Fruit fly (Drosophila melanogaster) whole organism, embryonic: ENCODE data around the gene rgn.

Experiments used
- Adf1 ChIP-seq: fragments of 200-800 bp; sonication (Bioruptor generic); IDR thresholded peaks from 2 replicates; pipeline ENCODE4 v1.3.6; 2022; ENCODE audit warnings: missing biosample characterization, missing genetic modification characterization
- Aef1 ChIP-seq: fragments of 200-800 bp; sonication (Bioruptor generic); IDR thresholded peaks from 3 replicates; pipeline ENCODE4 v1.3.6; 2022; ENCODE audit warnings: missing biosample characterization, missing genetic modification characterization
- C15 ChIP-seq: fragments of 200-800 bp; sonication (Bioruptor generic); IDR thresholded peaks from 3 replicates; pipeline ENCODE4 v1.3.6; 2022; ENCODE audit warnings: missing biosample characterization, missing genetic modification characterization
- CG10543 ChIP-seq: fragments of 200-800 bp; sonication (Bioruptor generic); optimal IDR thresholded peaks from 3 replicates; lab custom pipeline; 2017; ENCODE audit warnings: missing biosample characterization, mild to moderate bottlenecking, missing genetic modification characterization, moderate library complexity
- CG11093 ChIP-seq: fragments of 200-800 bp; sonication (Bioruptor generic); IDR thresholded peaks from 3 replicates; pipeline ENCODE4 v1.3.6; 2022; ENCODE audit warnings: missing biosample characterization, missing genetic modification characterization
- CG12219 ChIP-seq: fragments of 200-800 bp; sonication (Bioruptor generic); optimal IDR thresholded peaks from 3 replicates; lab custom pipeline; 2018; ENCODE audit warnings: missing biosample characterization, mild to moderate bottlenecking, missing genetic modification characterization
- CG12391 ChIP-seq: fragments of 200-800 bp; sonication (Bioruptor generic); optimal IDR thresholded peaks from 3 replicates; lab custom pipeline; 2018; ENCODE audit warnings: missing biosample characterization, mild to moderate bottlenecking, missing genetic modification characterization, moderate library complexity
- CG12942 ChIP-seq: fragments of 200-800 bp; sonication (Bioruptor generic); optimal IDR thresholded peaks from 3 replicates; lab custom pipeline; 2016; ENCODE audit warnings: missing biosample characterization, missing genetic modification characterization
- CG14965 ChIP-seq: fragments of 200-800 bp; sonication (Bioruptor generic); optimal IDR thresholded peaks from 2 replicates; lab custom pipeline; 2016; ENCODE audit warnings: missing biosample characterization, missing genetic modification characterization, borderline replicate concordance
- CG15269 ChIP-seq: fragments of 200-800 bp; sonication (Bioruptor generic); optimal IDR thresholded peaks from 2 replicates; lab custom pipeline; 2018; ENCODE audit warnings: missing biosample characterization, mild to moderate bottlenecking, missing genetic modification characterization, moderate library complexity
- CG15601 ChIP-seq: fragments of 200-800 bp; sonication (Bioruptor generic); optimal IDR thresholded peaks from 3 replicates; lab custom pipeline; 2019; ENCODE audit warnings: missing biosample characterization, mild to moderate bottlenecking, missing genetic modification characterization, moderate library complexity
- CG16863 ChIP-seq: fragments of 200-800 bp; sonication (Bioruptor generic); optimal IDR thresholded peaks from 3 replicates; lab custom pipeline; 2016; ENCODE audit warnings: missing biosample characterization, missing genetic modification characterization
- CG18764 ChIP-seq: fragments of 200-800 bp; sonication (Bioruptor generic); optimal IDR thresholded peaks from 3 replicates; lab custom pipeline; 2016; ENCODE audit warnings: missing biosample characterization, missing genetic modification characterization
- CG34376 ChIP-seq: fragments of 200-800 bp; sonication (Bioruptor generic); optimal IDR thresholded peaks from 2 replicates; lab custom pipeline; 2018; ENCODE audit warnings: missing biosample characterization, mild to moderate bottlenecking, missing genetic modification characterization
- CG4360 ChIP-seq: fragments of 200-800 bp; sonication (Bioruptor generic); IDR thresholded peaks from 2 replicates; pipeline ENCODE4 v1.3.6; 2022; ENCODE audit warnings: missing biosample characterization, missing genetic modification characterization
- CG6791 ChIP-seq: fragments of 200-800 bp; sonication (Bioruptor generic); IDR thresholded peaks from 3 replicates; pipeline ENCODE4 v1.3.6; 2022; ENCODE audit warnings: missing biosample characterization, missing genetic modification characterization; ENCODE audit not compliant: partially characterized antibody
- CG7928 ChIP-seq: fragments of 200-800 bp; sonication (Bioruptor generic); optimal IDR thresholded peaks from 2 replicates; lab custom pipeline; 2017; ENCODE audit warnings: missing biosample characterization, mild to moderate bottlenecking, missing genetic modification characterization
- CG7963 ChIP-seq: fragments of 200-800 bp; sonication (Bioruptor generic); IDR thresholded peaks from 3 replicates; pipeline ENCODE4 v1.3.6; 2022; ENCODE audit warnings: missing biosample characterization, missing genetic modification characterization; ENCODE audit not compliant: partially characterized antibody
- CG8281 ChIP-seq: fragments of 200-800 bp; sonication (Bioruptor generic); optimal IDR thresholded peaks from 2 replicates; lab custom pipeline; 2018; ENCODE audit warnings: missing biosample characterization, mild to moderate bottlenecking, missing genetic modification characterization, moderate library complexity
- CG8924 ChIP-seq: fragments of 200-800 bp; optimal IDR thresholded peaks from 3 replicates; lab custom pipeline; 2019; ENCODE audit warnings: missing biosample characterization, mild to moderate bottlenecking, missing genetic modification characterization, moderate library complexity
- CoRest ChIP-seq: fragments of 200-800 bp; sonication (Bioruptor generic); optimal IDR thresholded peaks from 3 replicates; lab custom pipeline; 2018; ENCODE audit warnings: missing biosample characterization, mild to moderate bottlenecking, missing genetic modification characterization, moderate library complexity
- D ChIP-seq, 2 experiments: fragments of 200-800 bp in 1 of 2; fragments of >200 bp in 1 of 2; sonication (Bioruptor generic) in 1 of 2; optimal IDR thresholded peaks; 2 replicates in 1 of 2; 3 replicates in 1 of 2; lab custom pipeline; 2017; ENCODE audit warnings: mild to moderate bottlenecking in 1 of 2, missing biosample characterization in 1 of 2, missing genetic modification characterization in 1 of 2, missing genetic modification reagents in 1 of 2
- Mad ChIP-seq: fragments of 200-800 bp; sonication (Bioruptor generic); optimal IDR thresholded peaks from 2 replicates; lab custom pipeline; 2016; ENCODE audit warnings: missing biosample characterization, missing genetic modification characterization
- Meics ChIP-seq: fragments of 200-800 bp; sonication (Bioruptor generic); optimal IDR thresholded peaks from 2 replicates; lab custom pipeline; 2017; ENCODE audit warnings: missing biosample characterization, mild to moderate bottlenecking, missing genetic modification characterization
- Ravus ChIP-seq: fragments of 200-800 bp; sonication (Bioruptor generic); IDR thresholded peaks from 2 replicates; pipeline ENCODE4 v1.3.6; 2022; ENCODE audit warnings: missing biosample characterization, missing genetic modification characterization
- YL-1 ChIP-seq: fragments of 200-800 bp; sonication (Bioruptor generic); optimal IDR thresholded peaks from 3 replicates; lab custom pipeline; 2017; ENCODE audit warnings: missing biosample characterization, mild to moderate bottlenecking, missing genetic modification characterization
- cas ChIP-seq: fragments of 200-800 bp; sonication (Bioruptor generic); IDR thresholded peaks from 2 replicates; pipeline ENCODE4 v1.3.6; 2022; ENCODE audit warnings: missing biosample characterization, missing genetic modification characterization
- caup ChIP-seq: fragments of 200-800 bp; sonication (Bioruptor generic); optimal IDR thresholded peaks from 3 replicates; lab custom pipeline; 2017; ENCODE audit warnings: missing biosample characterization, mild to moderate bottlenecking, missing genetic modification characterization, moderate library complexity; ENCODE audit not compliant: severe bottlenecking
- chif ChIP-seq, 2 experiments: fragments of 200-800 bp; sonication (Bioruptor generic); optimal IDR thresholded peaks; 3 replicates each; lab custom pipeline; 2016; ENCODE audit warnings: missing biosample characterization in 2 of 2, missing genetic modification characterization in 2 of 2
- dmrt11E ChIP-seq: fragments of 200-800 bp; sonication (Bioruptor generic); optimal IDR thresholded peaks from 3 replicates; lab custom pipeline; 2018; ENCODE audit warnings: missing biosample characterization, mild to moderate bottlenecking, missing genetic modification characterization, moderate library complexity
- dpn ChIP-seq, 2 experiments: fragments of 200-800 bp; sonication (Bioruptor generic); optimal IDR thresholded peaks; 3 replicates each; lab custom pipeline; 2016; ENCODE audit warnings: missing biosample characterization in 2 of 2, missing genetic modification characterization in 2 of 2
- esg ChIP-seq: fragments of 200-800 bp; sonication (Bioruptor generic); conservative IDR thresholded peaks from 2 replicates; pipeline ENCODE4 v1.3.6; 2022; ENCODE audit warnings: missing biosample characterization, missing genetic modification characterization
- fu2 ChIP-seq: fragments of 200-800 bp; sonication (Bioruptor generic); optimal IDR thresholded peaks from 2 replicates; lab custom pipeline; 2016; ENCODE audit warnings: missing biosample characterization, missing genetic modification characterization
- gt ChIP-seq: fragments of 200-800 bp; sonication (Bioruptor generic); IDR thresholded peaks from 2 replicates; pipeline ENCODE4 v1.3.6; 2022; ENCODE audit warnings: missing biosample characterization, missing genetic modification characterization
- insv ChIP-seq, 2 experiments: fragments of 200-800 bp; sonication (Bioruptor generic); optimal IDR thresholded peaks; 3 replicates each; lab custom pipeline; 2016 to 2018; ENCODE audit warnings: missing biosample characterization in 2 of 2, missing genetic modification characterization in 2 of 2
- lbe ChIP-seq: fragments of 200-800 bp; sonication (Bioruptor generic); optimal IDR thresholded peaks from 2 replicates; lab custom pipeline; 2016; ENCODE audit warnings: missing biosample characterization, mild to moderate bottlenecking, missing genetic modification characterization
- nerfin-1 ChIP-seq: fragments of 200-800 bp; sonication (Bioruptor generic); optimal IDR thresholded peaks from 3 replicates; lab custom pipeline; 2019; ENCODE audit warnings: missing biosample characterization, mild to moderate bottlenecking, missing genetic modification characterization, moderate library complexity
- oc ChIP-seq: fragments of 200-800 bp; sonication (Bioruptor generic); optimal IDR thresholded peaks from 2 replicates; lab custom pipeline; 2018; ENCODE audit warnings: missing biosample characterization, mild to moderate bottlenecking, missing genetic modification characterization, moderate library complexity
- org-1 ChIP-seq: fragments of 200-800 bp; sonication (Bioruptor generic); optimal IDR thresholded peaks from 2 replicates; lab custom pipeline; 2017; ENCODE audit warnings: missing biosample characterization, missing genetic modification characterization
- otp ChIP-seq: fragments of 200-800 bp; sonication (Bioruptor generic); IDR thresholded peaks from 3 replicates; pipeline ENCODE4, ENCODE4 v1.3.6; 2022; ENCODE audit warnings: missing biosample characterization, missing genetic modification characterization
- repo ChIP-seq: fragments of 200-800 bp; sonication (Bioruptor generic); optimal IDR thresholded peaks from 2 replicates; lab custom pipeline; 2016; ENCODE audit warnings: missing biosample characterization, missing genetic modification characterization
- sd ChIP-seq: fragments of 200-800 bp; sonication (Bioruptor generic); optimal IDR thresholded peaks from 3 replicates; lab custom pipeline; 2018; ENCODE audit warnings: missing biosample characterization, mild to moderate bottlenecking, missing genetic modification characterization, moderate library complexity
- sens ChIP-seq: fragments of 200-800 bp; sonication (Bioruptor generic); peaks from one replicate; lab custom pipeline; 2016; ENCODE audit warnings: missing biosample characterization, missing genetic modification characterization
- sens-2 ChIP-seq: fragments of 200-800 bp; sonication (Bioruptor generic); IDR thresholded peaks from 2 replicates; pipeline ENCODE4 v1.3.6; 2022; ENCODE audit warnings: missing biosample characterization, missing genetic modification characterization
- seq ChIP-seq: fragments of 200-800 bp; sonication (Bioruptor generic); IDR thresholded peaks from 2 replicates; pipeline ENCODE4 v1.3.6; 2022; ENCODE audit warnings: missing biosample characterization, missing genetic modification characterization
- sqz ChIP-seq: fragments of 200-800 bp; sonication (Bioruptor generic); optimal IDR thresholded peaks from 3 replicates; lab custom pipeline; 2018; ENCODE audit warnings: missing biosample characterization, mild to moderate bottlenecking, missing genetic modification characterization
- sug ChIP-seq: fragments of 200-800 bp; optimal IDR thresholded peaks from 2 replicates; lab custom pipeline; 2019; ENCODE audit warnings: missing biosample characterization, mild to moderate bottlenecking, missing genetic modification characterization, moderate library complexity
- tin ChIP-seq: fragments of 200-800 bp; sonication (Bioruptor generic); optimal IDR thresholded peaks from 3 replicates; lab custom pipeline; 2016; ENCODE audit warnings: missing biosample characterization, missing genetic modification characterization
- tll ChIP-seq, 2 experiments: fragments of 200-800 bp in 1 of 2; fragments of >200 bp in 1 of 2; sonication (Bioruptor generic) in 1 of 2; optimal IDR thresholded peaks; 2 replicates each; lab custom pipeline; 2017 to 2019; ENCODE audit warnings: missing biosample characterization in 2 of 2, missing genetic modification characterization in 2 of 2, mild to moderate bottlenecking in 1 of 2, moderate library complexity in 1 of 2

Gene rgn

dm6 chr3L:21347197-21347831 lies 35.0 kb upstream of the rgn start (continued):
- no peak for TF ChIP-seq gt
- TF ChIP-seq CG18764 (GFP tag; lab: Kevin White, UChicago): peak; percentile 23
- no peak for TF ChIP-seq CG34376 (GFP tag; lab: Kevin White, UChicago)
- peak; percentile 46 for TF ChIP-seq Meics (GFP tag; lab: Kevin White, UChicago)
- no peak for TF ChIP-seq C15 (GFP tag; lab: Robert Waterston, UW)
- TF ChIP-seq fu2 (GFP tag; lab: Kevin White, UChicago): peak; percentile 32
- TF ChIP-seq chif (GFP tag; optimal IDR thresholded peaks at IDR 0.05; lab: Kevin White, UChicago): peak; percentile 37 to 47
- peak; percentile 29 for TF ChIP-seq Mad (GFP tag; lab: Kevin White, UChicago)
- TF ChIP-seq tll (GFP tag; optimal IDR thresholded peaks at IDR 0.05; lab: Kevin White, UChicago): no peak
- no peak for TF ChIP-seq Adf1
- peak; percentile 46 for TF ChIP-seq CG12391 (tag; lab: Kevin White, UChicago)
- TF ChIP-seq CG7928: no peak
- peak; percentile 58 for TF ChIP-seq CG12942 (GFP tag; lab: Kevin White, UChicago)
- peak; percentile 7 for TF ChIP-seq dmrt11E (tag; lab: Kevin White, UChicago)
- no peak for TF ChIP-seq YL-1
- no peak for TF ChIP-seq CG15601
- TF ChIP-seq CoRest: peak; percentile 11
- TF ChIP-seq CG4360: no peak
- peak; percentile 23 for TF ChIP-seq CG8924 (tag; lab: Kevin White, UChicago)
- no peak for TF ChIP-seq sqz (GFP tag; lab: Kevin White, UChicago)
- TF ChIP-seq dpn (GFP tag; optimal IDR thresholded peaks at IDR 0.05; lab: Kevin White, UChicago): peak; percentile 58
- 0 out of 3 replicates have a peak, but pooled peaks have one; percentile 59 for TF ChIP-seq otp (GFP tag; lab: Robert Waterston, UW)
- TF ChIP-seq CG10543 (GFP tag; lab: Kevin White, UChicago): no peak
- TF ChIP-seq cas (GFP tag; lab: Robert Waterston, UW): no peak
- no peak for TF ChIP-seq repo
- no peak for TF ChIP-seq sug (tag; lab: Kevin White, UChicago)
- TF ChIP-seq org-1 (GFP tag; lab: Kevin White, UChicago): peak; percentile 42
- peak; percentile 90 for TF ChIP-seq sens (GFP tag; lab: Kevin White, UChicago)
- peak; percentile 9; the same call in 1 of the 3 replicates for TF ChIP-seq Aef1
- peak; percentile 43 for TF ChIP-seq CG16863 (GFP tag; lab: Kevin White, UChicago)
- no peak for TF ChIP-seq esg (GFP tag; lab: Robert Waterston, UW)
- peak; percentile 9 for TF ChIP-seq CG12219 (GFP tag; lab: Kevin White, UChicago)
- peak; percentile 2 for TF ChIP-seq oc (tag; lab: Kevin White, UChicago)
- TF ChIP-seq insv (GFP tag; optimal IDR thresholded peaks at IDR 0.05; lab: Kevin White, UChicago): no peak
- TF ChIP-seq sens-2 (GFP tag; lab: Robert Waterston, UW): no peak
- no peak for TF ChIP-seq CG15269 (tag; lab: Kevin White, UChicago)
- no peak for TF ChIP-seq CG14965 (GFP tag; lab: Kevin White, UChicago)
- no peak for TF ChIP-seq D (optimal IDR thresholded peaks at IDR 0.05; lab: Kevin White, UChicago)
- TF ChIP-seq D (GFP tag; optimal IDR thresholded peaks at IDR 0.05; lab: Kevin White, UChicago): peak; percentile 34
- no peak for TF ChIP-seq CG11093 (GFP tag; lab: Robert Waterston, UW)
- TF ChIP-seq seq (GFP tag; lab: Robert Waterston, UW): peak; percentile 46; the same call in 1 of the 2 replicates
- no peak for TF ChIP-seq lbe (GFP tag; lab: Kevin White, UChicago)
- TF ChIP-seq caup (GFP tag; lab: Kevin White, UChicago): no peak
- TF ChIP-seq CG6791 (GFP tag; lab: Robert Waterston, UW): no peak
- no peak for TF ChIP-seq CG8281 (tag; lab: Kevin White, UChicago)
- peak; percentile 46 for TF ChIP-seq tin (GFP tag; lab: Kevin White, UChicago)
- TF ChIP-seq nerfin-1 (tag; lab: Kevin White, UChicago): no peak
- no peak for TF ChIP-seq Ravus (GFP tag; lab: Robert Waterston, UW)
- no peak for TF ChIP-seq sd (tag; lab: Kevin White, UChicago)
- no peak for TF ChIP-seq CG7963 (GFP tag; lab: Robert Waterston, UW)
